Worm (Caenorhabditis elegans): ENCODE results near the gene T24H7.9.

T24H7.9 gene

DNA sequence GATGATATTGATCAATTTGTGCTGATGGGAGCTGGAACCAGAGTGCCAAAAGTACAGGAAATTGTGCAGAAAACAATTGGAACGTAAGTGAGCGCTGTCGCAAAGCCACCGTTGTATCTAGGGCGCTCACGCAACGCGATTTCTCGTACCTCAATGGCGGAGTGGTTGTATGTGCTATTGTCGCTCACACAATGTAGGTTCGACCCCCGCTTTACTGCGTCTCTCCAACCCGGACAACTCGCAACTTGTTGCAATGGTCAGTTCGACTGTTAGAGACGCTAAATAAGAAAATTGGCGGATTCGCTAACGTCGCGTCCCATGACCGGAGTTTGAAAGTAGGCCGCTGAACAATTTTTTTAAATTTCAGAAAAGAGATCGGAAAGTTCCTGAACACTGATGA lies 13.2 kb upstream of the T24H7.9 start (continued):
- TF ChIP-seq ets-4 (GFP tag; optimal IDR thresholded peaks at IDR 0.05) (no peak), bed-2 (GFP tag; IDR thresholded peaks at IDR 0.05) (0 out of 2 replicates have a peak, but pooled peaks have one; percentile 15), rec-8 (tag; optimal IDR thresholded peaks at IDR 0.05) (peak; percentile 47 to 49), tbx-9 (tag; optimal IDR thresholded peaks at IDR 0.05; ENCODE audit: borderline replicate concordance) (no peak), Y95B8A.8 (GFP tag; IDR thresholded peaks at IDR 0.05) (no peak), ztf-18 (tag; optimal IDR thresholded peaks at IDR 0.05) (peak; percentile 68)

DNA sequence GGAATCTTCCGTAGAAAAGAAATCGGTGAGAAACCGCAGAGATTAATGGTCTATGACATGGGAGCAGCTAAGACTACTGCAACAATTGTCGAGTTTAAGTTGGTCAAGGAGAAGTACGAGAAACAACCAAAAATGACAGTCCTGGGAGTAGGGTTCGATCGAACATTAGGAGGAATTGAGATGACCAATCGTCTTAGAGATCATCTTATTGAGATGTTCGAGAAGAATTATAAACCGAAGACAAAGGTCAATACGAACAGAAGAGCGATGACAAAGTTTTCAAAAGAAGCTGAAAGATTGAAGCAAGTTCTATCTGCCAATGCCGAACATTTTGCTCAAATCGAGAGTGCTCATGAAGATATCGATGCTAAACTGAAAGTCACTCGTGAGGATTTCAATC lies 12.7 kb upstream of the T24H7.9 start:
- no peak for TF ChIP-seq Y53F4B.3 (GFP tag; IDR thresholded peaks at IDR 0.05)
- peak; percentile 0 for TF ChIP-seq B0261.1 (tag; optimal IDR thresholded peaks at IDR 0.05)

DNA sequence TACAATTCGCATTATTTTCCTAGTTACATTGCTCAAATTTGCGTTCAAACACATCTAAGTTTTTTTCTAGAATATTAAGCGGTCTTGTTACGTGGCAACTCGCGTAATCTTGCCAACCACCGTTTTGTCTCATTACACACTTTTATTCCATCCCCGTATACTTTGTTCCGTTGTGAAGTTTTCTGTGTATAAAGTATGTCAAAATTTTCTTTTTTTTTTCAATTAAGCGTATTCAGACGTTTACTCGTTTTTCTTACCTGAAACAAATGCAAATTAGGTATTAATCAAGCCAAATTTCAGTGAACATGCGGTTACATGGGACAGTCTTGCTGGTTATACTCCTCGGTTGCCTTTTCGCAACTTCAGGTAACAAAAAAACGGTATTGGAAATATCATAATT lies 11.7 kb upstream of the T24H7.9 start, which contains the start of gene T24H7.2:
Gene T24H7.2, plus strand, starts transcription at position 301 of the 400 bp plus-strand sequence.
- no peak for TF ChIP-seq F49E8.2 (tag; optimal IDR thresholded peaks at IDR 0.05; ENCODE audit: insufficient read depth)
- no peak for TF ChIP-seq cebp-1 (GFP tag; IDR thresholded peaks at IDR 0.05)
- no peak for TF ChIP-seq cebp-1 (tag; optimal IDR thresholded peaks at IDR 0.05)
- TF ChIP-seq Y95B8A.8 (GFP tag; IDR thresholded peaks at IDR 0.05), result no peak
- TF ChIP-seq ceh-91 (GFP tag; IDR thresholded peaks at IDR 0.05), result no peak
- no peak for TF ChIP-seq snpc-1.3 (tag; optimal IDR thresholded peaks at IDR 0.05; ENCODE audit: insufficient read depth)
- no peak for TF ChIP-seq let-607 (tag; optimal IDR thresholded peaks at IDR 0.05)
- no peak for TF ChIP-seq nfya-1 (tag; optimal IDR thresholded peaks at IDR 0.05; ENCODE audit: borderline replicate concordance, insufficient read depth)
- TF ChIP-seq ztf-22 (GFP tag; optimal IDR thresholded peaks at IDR 0.05), result no peak
- TF ChIP-seq nhr-179 (tag; optimal IDR thresholded peaks at IDR 0.05), result no peak
- TF ChIP-seq dpff-1 (tag; optimal IDR thresholded peaks at IDR 0.05), result no peak
- no peak for TF ChIP-seq hlh-12 (tag; optimal IDR thresholded peaks at IDR 0.05)
- no peak for TF ChIP-seq nhr-120 (GFP tag; IDR thresholded peaks at IDR 0.05)

DNA sequence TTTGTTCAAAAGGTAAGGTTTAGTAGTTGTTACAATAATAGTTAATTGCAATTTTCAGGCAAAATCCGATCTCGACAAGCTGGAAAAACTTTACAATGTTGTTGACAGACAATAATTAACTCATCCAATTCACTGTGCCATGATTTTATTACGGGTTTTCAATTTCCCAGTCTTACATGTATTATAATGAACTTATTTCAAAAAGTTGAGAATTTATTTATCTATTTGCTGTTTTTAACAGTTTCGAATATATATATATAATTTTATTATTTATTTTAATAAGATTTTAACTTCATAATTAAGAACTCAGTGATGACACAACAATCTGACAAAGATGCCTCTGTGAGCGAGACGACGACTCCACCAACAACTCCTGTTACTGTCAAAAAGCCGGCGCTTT lies 10.7 kb upstream of the T24H7.9 start, which contains the start of gene lelo-1:
Gene lelo-1, plus strand, starts transcription at position 301 of the 400 bp plus-strand sequence.
- TF ChIP-seq madf-10 (tag; optimal IDR thresholded peaks at IDR 0.05) (no peak), ccch-3 (GFP tag; optimal IDR thresholded peaks at IDR 0.05) (no peak), nfyb-1 (GFP tag; IDR thresholded peaks at IDR 0.05) (no peak), hsf-1 (GFP tag; IDR thresholded peaks at IDR 0.05) (no peak), Y53G8AR.9 (GFP tag; conservative IDR thresholded peaks at IDR 0.05) (no peak), hlh-26 (GFP tag; conservative IDR thresholded peaks at IDR 0.05) (no peak), zfh-2 (GFP tag; conservative IDR thresholded peaks at IDR 0.05) (no peak), lsy-27 (tag; optimal IDR thresholded peaks at IDR 0.05; ENCODE audit: borderline replicate concordance, insufficient read depth) (no peak), ets-4 (GFP tag; optimal IDR thresholded peaks at IDR 0.05) (no peak), mel-28 (tag; optimal IDR thresholded peaks at IDR 0.05; ENCODE audit: borderline replicate concordance) (no peak), B0261.1 (tag; optimal IDR thresholded peaks at IDR 0.05) (no peak), aptf-2 (GFP tag; conservative IDR thresholded peaks at IDR 0.05) (no peak), egrh-3 (GFP tag; IDR thresholded peaks at IDR 0.05) (no peak), bed-1 (GFP tag; IDR thresholded peaks at IDR 0.05) (no peak), nfya-2 (GFP tag; IDR thresholded peaks at IDR 0.05) (no peak), K11D2.4 (GFP tag; IDR thresholded peaks at IDR 0.05) (no peak), madf-8 (GFP tag; conservative IDR thresholded peaks at IDR 0.05) (no peak), aptf-3 (GFP tag; IDR thresholded peaks at IDR 0.05) (no peak), sea-2 (GFP tag; IDR thresholded peaks at IDR 0.05) (no peak)
